Fruit fly (Drosophila melanogaster) whole organism: ENCODE data around the gene CG33725.

Experiments used
- CG8478 ChIP-seq: fragments of >200 bp; optimal IDR thresholded peaks from 2 replicates; lab custom pipeline; 2018; ENCODE audit warnings: inconsistent platforms
- Dll ChIP-seq: fragments of >200 bp; optimal IDR thresholded peaks from 2 replicates; lab custom pipeline; 2017
- EcR ChIP-seq, 2 experiments: fragments of >200 bp; optimal IDR thresholded peaks; 2 replicates each; lab custom pipeline; 2017; ENCODE audit warnings: missing biosample characterization in 2 of 2, missing genetic modification characterization in 2 of 2, missing genetic modification reagents in 2 of 2
- pan ChIP-seq: fragments of >200 bp; optimal IDR thresholded peaks from 2 replicates; lab custom pipeline; 2017
- psq ChIP-seq: fragments of >200 bp; optimal IDR thresholded peaks from 2 replicates; lab custom pipeline; 2017
- usp ChIP-seq: fragments of >200 bp; optimal IDR thresholded peaks from 2 replicates; lab custom pipeline; 2017; ENCODE audit warnings: missing biosample characterization, missing genetic modification characterization, mixed read lengths

CG33725 gene

DNA sequence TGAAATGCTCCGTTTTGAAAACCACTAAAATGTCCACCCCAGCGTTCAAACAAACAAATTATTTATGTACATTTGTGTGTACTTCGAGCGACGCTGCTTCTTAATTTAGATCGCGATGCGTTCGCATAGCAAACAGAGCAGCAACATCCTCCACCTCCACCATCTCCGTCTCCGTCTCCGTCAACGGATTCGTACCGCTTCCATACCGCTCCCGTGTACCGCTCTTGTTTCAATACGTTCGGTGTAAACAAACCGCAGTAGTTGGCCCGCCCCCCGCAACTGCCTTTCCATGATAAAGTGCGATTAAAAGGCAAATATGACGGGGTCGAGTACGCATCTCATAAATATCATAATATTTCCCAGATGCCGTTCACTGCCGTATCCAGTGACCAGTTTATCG, at the start of gene CG33725:
Gene CG33725 (plus strand): TSS at position 364 of the 400 bp plus-strand sequence.
- TF ChIP-seq EcR (GFP tag; optimal IDR thresholded peaks at IDR 0.05; lab: Kevin White, UChicago) (no peak), usp (GFP tag; lab: Kevin White, UChicago) (no peak), psq (lab: Kevin White, UChicago) (no peak), CG8478 (lab: Kevin White, UChicago) (no peak), pan (lab: Kevin White, UChicago) (no peak), Dll (lab: Kevin White, UChicago) (no peak)

DNA sequence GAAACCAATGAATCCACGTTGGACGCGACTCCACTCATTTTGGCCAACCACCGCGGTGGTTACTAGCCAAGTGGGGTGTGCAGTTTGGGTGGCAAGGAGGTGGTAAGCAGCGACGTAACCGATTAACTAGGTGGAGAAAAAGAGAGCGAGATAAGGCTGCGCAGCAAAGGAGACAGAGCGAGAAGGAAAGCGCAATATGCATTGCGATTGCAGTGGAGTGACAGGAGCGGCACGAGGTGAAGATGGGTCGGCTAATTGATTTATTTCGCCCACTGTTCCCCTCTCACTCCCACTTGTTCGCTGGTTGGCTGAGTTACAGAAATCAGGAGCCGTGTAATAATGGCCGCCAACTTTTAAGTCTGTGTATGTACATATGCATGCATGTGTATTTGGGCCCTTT, 48.7 kb upstream of the CG33725 start:
- TF ChIP-seq Dll (lab: Kevin White, UChicago) (peak; percentile 13), CG8478 (lab: Kevin White, UChicago) (peak; percentile 81), pan (lab: Kevin White, UChicago) (no peak), EcR (GFP tag; optimal IDR thresholded peaks at IDR 0.05; lab: Kevin White, UChicago) (no peak)

DNA sequence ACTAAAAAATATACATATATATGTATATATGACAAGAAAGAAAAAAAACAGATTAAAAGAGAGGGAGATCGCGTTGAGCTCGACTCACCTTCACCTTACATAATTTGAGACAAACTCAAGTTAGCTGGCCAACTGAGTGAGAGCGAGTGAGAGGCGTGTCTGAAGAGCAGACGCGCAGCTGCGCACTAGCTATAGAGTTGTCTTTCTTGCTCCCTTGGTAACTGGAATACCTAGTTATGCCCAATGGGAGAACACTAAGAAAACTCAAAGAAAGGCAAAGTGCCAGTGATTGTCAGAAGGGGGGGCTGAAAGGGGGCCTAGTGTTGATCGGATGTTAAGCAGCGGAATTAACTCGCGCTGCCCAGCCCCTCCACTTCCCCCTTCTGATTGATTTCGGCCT, 48.0 kb upstream of the CG33725 start:
- TF ChIP-seq Dll (lab: Kevin White, UChicago) (no peak), psq (lab: Kevin White, UChicago) (no peak), CG8478 (lab: Kevin White, UChicago) (peak; percentile 52), EcR (GFP tag; optimal IDR thresholded peaks at IDR 0.05; lab: Kevin White, UChicago) (no peak)

DNA sequence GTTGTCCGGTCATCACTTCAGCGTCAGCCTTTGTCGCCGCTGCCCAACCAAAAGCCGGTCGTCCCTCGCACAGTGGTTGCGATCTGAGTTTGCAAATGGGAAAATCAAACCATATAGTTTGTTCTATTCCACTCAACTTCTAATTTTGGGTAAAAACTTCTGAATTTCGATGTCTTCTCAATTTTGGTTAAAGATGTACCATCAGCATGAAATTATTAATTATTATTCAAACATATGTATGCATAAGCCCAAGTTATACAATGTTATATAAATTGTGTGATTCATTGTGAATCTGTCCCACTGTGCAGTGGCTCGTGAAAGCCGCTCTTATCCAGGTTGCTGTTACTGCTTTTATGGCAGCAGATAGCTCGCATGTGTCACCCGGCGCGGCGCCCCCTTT, 39.8 kb upstream of the CG33725 start:
- TF ChIP-seq psq (lab: Kevin White, UChicago) (no peak), EcR (GFP tag; optimal IDR thresholded peaks at IDR 0.05; lab: Kevin White, UChicago) (no peak), pan (lab: Kevin White, UChicago) (no peak), usp (GFP tag; lab: Kevin White, UChicago) (no peak), CG8478 (lab: Kevin White, UChicago) (no peak), Dll (lab: Kevin White, UChicago) (no peak)

DNA sequence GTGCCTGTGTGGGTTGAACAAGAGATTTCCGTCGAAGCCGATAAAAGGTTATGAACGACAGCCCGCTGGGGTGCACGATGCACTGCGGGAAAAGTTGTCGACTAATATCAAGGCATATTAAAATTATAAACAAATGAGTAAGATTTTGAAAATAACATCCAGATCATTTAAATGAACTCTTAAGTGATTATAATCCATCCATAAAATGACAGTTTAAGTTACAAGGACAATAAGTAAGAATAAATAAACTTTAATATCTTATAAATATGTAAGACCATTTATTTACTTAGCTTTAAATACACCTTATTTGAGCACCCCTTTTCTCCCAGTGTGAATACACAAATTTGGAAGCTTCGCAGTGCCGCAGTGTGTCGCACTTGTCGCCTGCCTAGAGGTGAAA, 38.4 kb upstream of the CG33725 start:
- TF ChIP-seq Dll (lab: Kevin White, UChicago) (no peak), usp (GFP tag; lab: Kevin White, UChicago) (no peak), psq (lab: Kevin White, UChicago) (no peak), pan (lab: Kevin White, UChicago) (no peak), EcR (GFP tag; optimal IDR thresholded peaks at IDR 0.05; lab: Kevin White, UChicago) (no peak), CG8478 (lab: Kevin White, UChicago) (no peak)

DNA sequence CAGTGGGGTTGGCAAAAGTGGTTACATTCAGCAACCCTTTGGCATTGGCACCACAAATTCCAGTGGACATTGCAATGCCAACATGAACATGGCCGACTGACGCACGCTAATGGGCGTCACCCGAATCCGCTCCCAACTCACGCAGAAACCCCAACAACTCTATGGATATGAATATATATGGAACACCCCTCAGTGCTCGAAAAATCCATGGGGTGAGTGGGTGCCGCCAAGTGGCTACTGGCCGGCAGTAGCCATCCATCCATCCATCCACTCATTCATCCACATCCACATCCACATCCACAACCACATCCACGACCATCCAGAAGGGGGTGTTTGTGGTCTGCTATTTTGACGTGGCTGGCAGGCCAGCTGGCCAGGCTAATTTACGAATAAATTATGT, 35.3 kb upstream of the CG33725 start:
- TF ChIP-seq Dll (lab: Kevin White, UChicago): no peak

DNA sequence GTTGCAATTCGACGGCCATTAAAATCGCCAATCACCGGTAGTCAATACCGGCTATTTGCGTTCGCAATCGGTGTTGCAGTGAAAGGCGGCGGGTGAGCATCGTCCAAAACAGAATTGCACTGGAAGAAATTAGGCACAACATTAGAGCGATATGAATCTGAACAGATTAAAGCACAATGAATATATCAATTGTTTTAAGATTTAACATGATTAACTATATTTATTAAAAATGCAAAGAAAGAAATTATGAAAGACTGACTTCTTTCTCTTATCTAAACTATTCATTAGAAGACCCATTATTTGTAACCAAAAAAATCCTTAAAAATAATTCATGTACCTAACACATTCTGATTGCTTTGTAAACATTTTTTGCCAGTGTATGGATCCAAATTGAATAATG, 34.9 kb upstream of the CG33725 start:
- TF ChIP-seq Dll (lab: Kevin White, UChicago) (no peak), pan (lab: Kevin White, UChicago) (no peak), EcR (GFP tag; optimal IDR thresholded peaks at IDR 0.05; lab: Kevin White, UChicago) (no peak), CG8478 (lab: Kevin White, UChicago) (no peak), psq (lab: Kevin White, UChicago) (no peak), usp (GFP tag; lab: Kevin White, UChicago) (no peak)

DNA sequence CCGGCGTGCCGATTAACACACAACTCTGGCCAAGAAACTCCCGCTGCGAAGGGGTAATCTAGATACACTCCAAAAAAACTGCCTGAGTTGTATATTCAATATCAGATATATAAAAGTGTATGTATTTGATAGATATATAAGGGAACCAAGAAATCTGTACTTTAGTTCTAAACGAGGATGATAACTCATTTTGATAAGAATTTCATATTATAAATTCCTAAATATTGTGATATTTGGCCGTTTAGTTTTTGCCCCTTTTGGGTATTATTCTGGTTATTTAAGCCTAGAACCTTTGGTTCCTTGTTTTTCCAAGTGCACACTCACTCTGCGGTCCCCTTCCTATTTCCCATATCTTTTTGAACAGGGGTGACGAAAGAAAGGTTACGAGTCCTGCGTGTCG, 28.9 kb upstream of the CG33725 start:
- TF ChIP-seq pan (lab: Kevin White, UChicago) (no peak), CG8478 (lab: Kevin White, UChicago) (no peak), EcR (GFP tag; optimal IDR thresholded peaks at IDR 0.05; lab: Kevin White, UChicago) (no peak), Dll (lab: Kevin White, UChicago) (no peak), psq (lab: Kevin White, UChicago) (no peak), usp (GFP tag; lab: Kevin White, UChicago) (no peak)

DNA sequence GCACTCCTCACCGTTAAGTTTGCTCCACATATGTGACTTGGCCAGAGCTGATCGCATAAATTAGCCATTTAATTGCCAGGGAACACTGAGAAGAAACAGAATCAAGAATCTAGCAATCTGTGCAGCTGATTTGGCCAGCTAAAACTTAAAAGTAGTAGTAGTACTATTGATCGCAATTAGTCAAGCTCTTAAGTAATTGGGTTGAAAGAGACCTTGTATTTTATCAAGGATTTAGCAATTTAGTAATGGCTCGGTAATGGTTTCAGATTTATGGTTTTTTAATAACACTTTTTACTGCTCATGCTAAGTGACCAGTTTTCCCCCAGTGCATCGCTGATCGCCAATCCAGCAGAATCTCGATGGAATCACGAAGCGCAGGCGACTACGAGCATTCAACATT, 27.4 kb upstream of the CG33725 start:
- TF ChIP-seq CG8478 (lab: Kevin White, UChicago) (no peak), usp (GFP tag; lab: Kevin White, UChicago) (no peak), EcR (GFP tag; optimal IDR thresholded peaks at IDR 0.05; lab: Kevin White, UChicago) (no peak), pan (lab: Kevin White, UChicago) (no peak), psq (lab: Kevin White, UChicago) (no peak), Dll (lab: Kevin White, UChicago) (no peak)

DNA sequence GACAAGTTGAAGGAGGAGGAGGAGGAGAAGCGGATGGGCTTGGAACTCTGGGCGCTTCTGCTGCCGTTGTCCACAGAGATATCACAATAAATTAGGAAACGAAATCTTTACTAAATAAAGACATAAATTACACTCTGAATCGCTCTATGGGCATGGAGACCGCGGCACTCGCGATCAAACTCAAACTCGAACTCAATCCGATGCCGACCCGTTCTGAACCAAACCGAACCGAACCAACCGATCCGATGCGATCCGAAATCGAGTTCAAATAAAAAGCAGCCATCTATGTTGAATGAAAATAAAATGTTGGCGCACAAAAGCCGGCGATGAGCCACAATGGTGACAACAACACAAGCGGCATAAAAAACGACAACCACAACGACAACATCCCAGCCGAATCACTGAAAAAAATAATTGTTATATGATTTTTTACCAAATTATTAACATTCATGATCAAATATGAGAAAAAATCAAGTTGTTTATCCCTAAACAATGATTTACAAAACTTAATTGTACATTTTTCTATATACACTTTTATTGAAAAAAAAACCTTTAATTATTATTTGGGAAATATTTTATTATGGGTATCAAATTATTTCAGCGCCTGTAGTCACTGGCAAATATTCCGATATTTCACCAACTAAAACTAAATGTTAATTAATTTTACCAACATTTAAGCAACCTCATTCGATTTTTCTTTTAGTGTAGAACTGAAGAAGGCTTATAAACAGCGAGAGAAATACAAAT, 25.3 kb upstream of the CG33725 start:
- no peak for TF ChIP-seq EcR (GFP tag; optimal IDR thresholded peaks at IDR 0.05; lab: Kevin White, UChicago)
- no peak for TF ChIP-seq psq (lab: Kevin White, UChicago)

DNA sequence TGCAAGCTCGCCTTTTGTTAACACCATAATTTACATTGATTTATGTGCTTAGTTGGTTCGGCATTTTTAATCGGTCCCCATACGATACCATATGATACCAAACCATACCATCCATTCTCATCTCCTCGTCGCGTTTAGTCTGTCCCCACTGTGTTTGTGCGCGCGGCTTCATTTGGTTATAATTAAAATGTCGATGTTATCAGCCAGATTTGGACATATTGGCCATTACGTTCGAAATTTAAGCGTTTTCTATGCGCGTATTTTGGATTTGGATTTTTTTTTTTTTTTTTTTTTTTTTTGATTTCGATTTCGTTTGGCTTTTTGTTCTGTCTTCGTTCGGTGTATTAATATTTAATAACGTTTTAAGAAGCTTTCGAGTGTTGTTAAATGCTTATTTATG, 20.5 kb upstream of the CG33725 start:
- TF ChIP-seq CG8478 (lab: Kevin White, UChicago): no peak
- TF ChIP-seq Dll (lab: Kevin White, UChicago): no peak
- no peak for TF ChIP-seq EcR (GFP tag; optimal IDR thresholded peaks at IDR 0.05; lab: Kevin White, UChicago)
- TF ChIP-seq pan (lab: Kevin White, UChicago): no peak
- no peak for TF ChIP-seq usp (GFP tag; lab: Kevin White, UChicago)
- TF ChIP-seq psq (lab: Kevin White, UChicago): no peak

DNA sequence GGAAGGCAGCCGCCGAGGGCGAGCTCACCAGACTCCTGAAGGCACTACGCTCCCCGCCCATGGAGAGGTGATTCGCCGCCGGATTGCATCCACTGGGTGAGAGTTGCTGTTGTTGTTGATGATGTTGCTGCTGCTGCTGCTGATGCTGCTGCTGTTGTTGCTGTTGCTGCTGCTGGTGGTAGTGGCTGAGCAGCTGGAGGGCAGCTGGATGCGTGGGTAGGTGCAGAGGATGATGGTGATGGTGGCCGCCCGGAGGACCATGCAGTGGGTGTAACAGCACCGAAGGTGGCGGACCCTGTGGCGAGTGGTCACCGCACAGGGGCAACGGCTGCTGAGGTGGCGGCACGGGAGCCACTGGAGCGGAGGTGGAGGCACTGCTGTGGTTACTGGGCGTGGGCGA, 18.8 kb upstream of the CG33725 start:
- no peak for TF ChIP-seq usp (GFP tag; lab: Kevin White, UChicago)
- TF ChIP-seq pan (lab: Kevin White, UChicago): no peak
- no peak for TF ChIP-seq CG8478 (lab: Kevin White, UChicago)
- no peak for TF ChIP-seq psq (lab: Kevin White, UChicago)
- no peak for TF ChIP-seq EcR (GFP tag; optimal IDR thresholded peaks at IDR 0.05; lab: Kevin White, UChicago)
- TF ChIP-seq Dll (lab: Kevin White, UChicago): no peak
